Worm (Caenorhabditis elegans) whole organism, midembryonic: ENCODE measurements around the gene srx-62.

ENCODE experiments used
- T22C8.4 ChIP-seq: fragments of 200-800 bp; sonication (Bioruptor generic); IDR thresholded peaks from 2 replicates; pipeline ENCODE4 v1.3.6; 2022; ENCODE audit warnings: missing genetic modification characterization, missing compliant biosample characterization
- cog-1 ChIP-seq: sonication (generic microtip); optimal IDR thresholded peaks from 2 replicates; lab custom pipeline; 2016; ENCODE audit warnings: missing genetic modification characterization, missing compliant biosample characterization
- flt-1 ChIP-seq: fragments of 200-800 bp; sonication (Bioruptor generic); IDR thresholded peaks from 2 replicates; pipeline ENCODE4 v1.3.6; 2022; ENCODE audit warnings: missing genetic modification characterization, missing compliant biosample characterization
- klf-2 ChIP-seq: fragments of 200-800 bp; sonication (Bioruptor generic); conservative IDR thresholded peaks from 2 replicates; pipeline ENCODE4 v1.3.6; 2022; ENCODE audit warnings: missing genetic modification reagents, missing genetic modification characterization, missing compliant biosample characterization
- med-1 ChIP-seq: sonication (generic microtip); optimal IDR thresholded peaks from 2 replicates; lab custom pipeline; 2017; ENCODE audit warnings: missing genetic modification characterization, mild to moderate bottlenecking, missing compliant biosample characterization, antibody characterized with exemption, missing genetic modification reagents; ENCODE audit not compliant: insufficient read depth
- ref-1 ChIP-seq: fragments of 200-800 bp; sonication (Bioruptor generic); conservative IDR thresholded peaks from 2 replicates; pipeline ENCODE4 v1.3.6; 2022; ENCODE audit warnings: missing genetic modification reagents, missing genetic modification characterization, missing compliant biosample characterization
- tab-1 ChIP-seq: fragments of 200-800 bp; sonication (Bioruptor generic); IDR thresholded peaks from 2 replicates; pipeline ENCODE4 v1.3.6; 2022; ENCODE audit warnings: missing genetic modification characterization, missing compliant biosample characterization
- ztf-23 ChIP-seq: fragments of 200-800 bp; sonication (Bioruptor generic); IDR thresholded peaks from 2 replicates; pipeline ENCODE4 v1.3.6; 2022; ENCODE audit warnings: missing genetic modification reagents, missing genetic modification characterization, missing compliant biosample characterization
- ztf-29 ChIP-seq: fragments of 200-800 bp; sonication (Bioruptor generic); IDR thresholded peaks from 2 replicates; pipeline ENCODE4 v1.3.6; 2022; ENCODE audit warnings: missing genetic modification reagents, missing genetic modification characterization, missing compliant biosample characterization

Gene srx-62

DNA sequence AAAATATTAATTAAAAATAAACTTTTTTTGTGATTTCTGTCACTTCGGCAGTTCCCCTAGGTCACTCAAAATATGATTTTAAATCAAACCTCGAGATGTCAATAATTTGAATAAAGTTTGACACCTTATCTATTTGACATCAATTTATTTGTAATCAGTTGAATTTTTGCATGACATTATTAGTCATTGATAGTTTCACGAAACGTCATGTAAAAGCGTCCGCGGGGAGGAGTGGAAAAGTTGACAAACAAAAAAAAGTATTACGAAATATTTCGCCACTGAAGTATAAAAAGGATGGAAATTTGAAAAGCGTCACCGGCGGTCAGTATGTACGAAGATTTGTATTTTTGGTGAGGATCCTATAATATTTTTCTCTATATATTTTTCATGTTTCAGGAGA lies 29.0 kb upstream of the srx-62 start, which contains the start of gene K09D9.1:
TSS of gene K09D9.1 (plus strand) at position 271 of the 400 bp plus-strand sequence.
- TF ChIP-seq tab-1 (GFP tag; lab: Robert Waterston, UW) (no peak), cog-1 (no peak), T22C8.4 (no peak), flt-1 (GFP tag; lab: Robert Waterston, UW) (no peak), ztf-23 (GFP tag; lab: Robert Waterston, UW) (no peak), klf-2 (GFP tag; lab: Robert Waterston, UW) (no peak), ztf-29 (GFP tag; lab: Robert Waterston, UW) (no peak), med-1 (GFP tag; lab: Kevin White, UChicago) (no peak), ref-1 (GFP tag; lab: Robert Waterston, UW) (no peak)

DNA sequence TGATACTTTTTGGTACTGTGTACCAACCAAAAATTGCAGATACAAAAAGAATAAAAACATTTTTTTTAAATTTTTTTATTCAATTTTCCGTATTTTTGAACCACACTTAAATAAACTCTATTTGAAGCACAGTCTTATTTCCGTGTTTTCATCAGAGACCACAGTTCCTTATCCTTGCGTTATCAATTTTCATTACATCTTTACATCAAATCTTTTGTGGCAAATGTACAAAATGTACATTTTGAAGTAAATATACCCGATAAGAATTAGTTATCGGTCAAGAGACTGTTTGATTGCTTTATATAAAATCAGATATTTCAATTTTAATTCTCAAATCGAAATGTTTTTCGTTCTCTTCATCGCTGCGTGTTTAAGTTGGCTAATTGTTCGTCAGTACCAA lies 26.6 kb upstream of the srx-62 start, which contains the start of gene cyp-35A3:
TSS of gene cyp-35A3 (plus strand) at position 301 of the 400 bp plus-strand sequence.
- TF ChIP-seq flt-1 (GFP tag; lab: Robert Waterston, UW) (no peak), ztf-29 (GFP tag; lab: Robert Waterston, UW) (no peak), klf-2 (GFP tag; lab: Robert Waterston, UW) (no peak), T22C8.4 (no peak), tab-1 (GFP tag; lab: Robert Waterston, UW) (no peak), ref-1 (GFP tag; lab: Robert Waterston, UW) (no peak), ztf-23 (GFP tag; lab: Robert Waterston, UW) (no peak), med-1 (GFP tag; lab: Kevin White, UChicago) (no peak), cog-1 (no peak)

DNA sequence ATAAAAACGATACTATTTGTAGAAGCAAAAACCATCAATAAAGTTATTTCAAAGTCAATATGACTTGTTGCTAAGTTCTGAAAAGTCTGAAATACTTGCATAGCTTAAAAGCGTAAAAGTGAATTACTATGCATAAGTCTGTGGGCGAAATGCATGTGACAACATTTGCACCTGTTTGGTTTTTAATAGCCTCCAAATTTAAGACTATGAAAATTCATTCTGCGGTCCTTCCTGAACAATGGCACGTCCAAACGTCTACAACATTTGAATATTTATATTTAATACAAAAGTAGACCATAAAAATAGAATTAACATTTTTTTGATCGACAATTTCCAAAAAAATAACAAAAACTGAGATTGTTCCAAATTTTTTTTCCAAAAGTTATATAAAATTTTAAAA lies 26.0 kb upstream of the srx-62 start, which contains the start of gene K09D9.14:
TSS of gene K09D9.14 (minus strand) at position 101 of the 400 bp plus-strand sequence.
- TF ChIP-seq cog-1 (no peak), klf-2 (GFP tag; lab: Robert Waterston, UW) (no peak), T22C8.4 (no peak), ztf-23 (GFP tag; lab: Robert Waterston, UW) (no peak), med-1 (GFP tag; lab: Kevin White, UChicago) (no peak), ref-1 (GFP tag; lab: Robert Waterston, UW) (no peak), flt-1 (GFP tag; lab: Robert Waterston, UW) (no peak), tab-1 (GFP tag; lab: Robert Waterston, UW) (no peak), ztf-29 (GFP tag; lab: Robert Waterston, UW) (no peak)

DNA sequence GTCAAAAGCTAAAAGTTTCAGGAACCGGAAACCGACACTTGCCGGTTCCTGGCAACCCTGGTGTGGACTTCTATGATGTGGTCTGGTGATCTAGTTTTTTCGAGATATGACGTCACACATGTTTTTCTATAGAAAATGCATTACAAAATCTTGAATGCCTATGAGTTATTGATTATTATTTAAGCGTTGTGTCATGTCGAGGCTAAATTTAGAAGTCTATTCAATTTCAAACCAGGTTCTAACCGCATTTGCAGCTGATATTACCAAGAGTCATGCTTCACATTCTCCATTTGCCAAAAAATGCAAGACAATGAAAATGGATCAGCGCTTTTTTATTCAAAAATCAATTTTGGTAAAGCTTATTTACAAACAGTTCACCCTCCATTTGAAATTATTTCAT lies 23.4 kb upstream of the srx-62 start, which contains the start of gene K09D9.3:
TSS of gene K09D9.3 (plus strand) at position 301 of the 400 bp plus-strand sequence.
- TF ChIP-seq flt-1 (GFP tag; lab: Robert Waterston, UW) (no peak), ztf-29 (GFP tag; lab: Robert Waterston, UW) (no peak), klf-2 (GFP tag; lab: Robert Waterston, UW) (no peak), ref-1 (GFP tag; lab: Robert Waterston, UW) (no peak), tab-1 (GFP tag; lab: Robert Waterston, UW) (no peak), med-1 (GFP tag; lab: Kevin White, UChicago) (no peak), ztf-23 (GFP tag; lab: Robert Waterston, UW) (no peak), T22C8.4 (no peak), cog-1 (no peak)

DNA sequence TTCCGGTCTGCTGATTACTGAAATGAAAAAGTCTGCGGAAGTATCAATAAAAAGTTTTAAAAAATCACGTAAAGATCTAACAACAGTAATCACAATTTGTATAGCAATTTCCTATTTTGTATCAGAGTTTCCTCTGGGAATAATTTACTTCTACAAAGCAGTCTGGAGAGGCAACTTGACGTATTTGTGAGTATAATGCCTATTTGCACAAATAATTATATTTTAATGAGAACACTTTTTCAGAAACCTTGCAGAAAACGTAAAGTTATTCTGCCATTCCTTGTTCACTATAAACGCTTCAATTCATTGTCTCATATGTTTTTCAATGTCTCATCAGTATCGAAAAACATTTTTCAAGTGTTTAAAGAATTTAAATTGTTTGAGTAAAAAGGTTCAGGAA lies 22.9 kb upstream of the srx-62 start:
- TF ChIP-seq ztf-29 (GFP tag; lab: Robert Waterston, UW) (no peak), tab-1 (GFP tag; lab: Robert Waterston, UW) (no peak), klf-2 (GFP tag; lab: Robert Waterston, UW) (no peak), flt-1 (GFP tag; lab: Robert Waterston, UW) (no peak)

DNA sequence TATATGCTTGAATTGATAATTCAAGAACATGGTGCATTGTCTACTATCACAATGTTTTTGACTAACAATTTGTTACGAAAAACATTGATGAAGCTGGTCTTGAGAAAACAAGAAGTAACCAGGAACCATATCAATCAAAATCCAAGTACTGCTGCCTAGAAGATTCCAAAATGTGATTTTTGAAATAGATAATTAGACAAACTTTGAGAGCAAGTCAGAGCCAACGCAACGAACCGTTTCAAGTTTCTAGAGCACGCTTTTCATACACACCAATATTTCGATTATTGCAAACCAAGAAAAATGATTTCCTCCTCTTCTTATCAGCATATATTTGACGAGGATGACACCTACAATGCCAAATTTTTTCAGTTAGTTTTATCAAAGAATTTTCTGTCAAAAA lies 21.0 kb upstream of the srx-62 start, which contains the start of gene srw-89:
TSS of gene srw-89 (plus strand) at position 301 of the 400 bp plus-strand sequence.
- no peak for TF ChIP-seq med-1 (GFP tag; lab: Kevin White, UChicago)
- TF ChIP-seq ztf-23 (GFP tag; lab: Robert Waterston, UW), result no peak
- no peak for TF ChIP-seq T22C8.4
- TF ChIP-seq ref-1 (GFP tag; lab: Robert Waterston, UW), result no peak

DNA sequence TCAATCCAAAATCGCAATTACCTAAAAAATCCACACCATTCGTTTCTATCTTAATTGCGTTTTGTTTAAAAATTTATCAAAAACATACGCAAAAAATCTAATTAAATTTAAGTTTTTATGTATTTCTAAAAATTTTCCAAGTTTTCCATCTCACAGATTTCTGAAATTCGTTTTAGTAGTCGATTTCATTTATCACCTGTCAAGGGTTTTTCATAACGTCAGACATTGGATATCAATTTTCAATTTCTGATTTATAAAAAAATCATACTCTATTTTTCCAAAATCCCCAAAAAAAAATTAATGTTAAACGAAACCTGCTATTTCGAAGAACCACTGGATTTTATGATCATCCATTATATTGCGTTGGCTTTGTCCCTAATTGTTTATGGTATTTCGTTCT lies 14.4 kb upstream of the srx-62 start, which contains the start of gene srh-4:
TSS of gene srh-4 (plus strand) at position 301 of the 400 bp plus-strand sequence.
- no peak for TF ChIP-seq ztf-23 (GFP tag; lab: Robert Waterston, UW)
- no peak for TF ChIP-seq med-1 (GFP tag; lab: Kevin White, UChicago)
- TF ChIP-seq T22C8.4, result no peak
- no peak for TF ChIP-seq tab-1 (GFP tag; lab: Robert Waterston, UW)
- no peak for TF ChIP-seq ztf-29 (GFP tag; lab: Robert Waterston, UW)
- TF ChIP-seq flt-1 (GFP tag; lab: Robert Waterston, UW), result no peak
- TF ChIP-seq klf-2 (GFP tag; lab: Robert Waterston, UW), result no peak
- no peak for TF ChIP-seq cog-1
- no peak for TF ChIP-seq ref-1 (GFP tag; lab: Robert Waterston, UW)

DNA sequence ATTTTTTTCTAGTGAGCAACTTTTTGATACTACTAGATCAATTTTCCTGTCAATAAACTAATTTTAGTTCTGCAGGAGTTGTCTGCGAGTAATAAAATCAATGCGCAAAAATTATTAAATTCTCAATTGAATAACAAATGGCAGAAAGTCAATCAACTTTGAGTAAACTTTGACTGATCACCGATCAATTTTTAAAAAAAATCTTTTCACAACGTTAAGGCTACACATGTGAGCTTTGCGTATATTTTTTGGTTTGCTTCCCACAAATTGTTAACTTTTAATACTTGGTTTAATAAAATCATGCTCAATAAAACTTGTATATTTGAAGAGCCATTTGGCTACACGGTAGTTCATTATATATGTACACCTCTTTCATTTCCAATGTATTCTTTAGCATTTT lies 12.2 kb upstream of the srx-62 start, which contains the start of gene srh-7:
TSS of gene srh-7 (plus strand) at position 301 of the 400 bp plus-strand sequence.
- no peak for TF ChIP-seq ztf-29 (GFP tag; lab: Robert Waterston, UW)
- no peak for TF ChIP-seq klf-2 (GFP tag; lab: Robert Waterston, UW)
- TF ChIP-seq flt-1 (GFP tag; lab: Robert Waterston, UW), result no peak
- TF ChIP-seq T22C8.4, result no peak
- TF ChIP-seq cog-1, result no peak
- no peak for TF ChIP-seq tab-1 (GFP tag; lab: Robert Waterston, UW)
- no peak for TF ChIP-seq ztf-23 (GFP tag; lab: Robert Waterston, UW)
- no peak for TF ChIP-seq ref-1 (GFP tag; lab: Robert Waterston, UW)
- no peak for TF ChIP-seq med-1 (GFP tag; lab: Kevin White, UChicago)

DNA sequence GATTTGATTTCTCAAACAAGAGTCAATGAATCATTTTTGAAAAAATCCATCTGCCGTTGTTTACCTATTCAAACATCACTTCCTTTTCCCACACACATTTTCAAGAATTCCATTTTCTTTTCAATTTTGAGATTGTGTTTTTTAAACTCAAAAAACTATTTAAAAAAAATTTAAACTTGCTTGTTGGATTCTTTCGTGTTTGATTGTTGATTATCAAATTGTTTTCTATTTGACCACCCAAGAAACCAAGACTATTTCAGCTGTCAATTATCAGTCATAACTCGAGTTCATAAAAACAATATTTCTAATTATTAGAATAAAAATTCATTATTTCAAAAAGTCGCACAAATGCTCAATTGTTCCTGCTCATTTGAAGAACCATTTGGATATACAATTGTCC lies 9.5 kb upstream of the srx-62 start, which contains the start of gene srh-8:
TSS of gene srh-8 (plus strand) at position 301 of the 400 bp plus-strand sequence.
- TF ChIP-seq flt-1 (GFP tag; lab: Robert Waterston, UW), result no peak
- no peak for TF ChIP-seq ref-1 (GFP tag; lab: Robert Waterston, UW)
- no peak for TF ChIP-seq T22C8.4
- TF ChIP-seq ztf-29 (GFP tag; lab: Robert Waterston, UW), result no peak
- TF ChIP-seq ztf-23 (GFP tag; lab: Robert Waterston, UW), result no peak
- TF ChIP-seq med-1 (GFP tag; lab: Kevin White, UChicago), result no peak
- no peak for TF ChIP-seq cog-1
- no peak for TF ChIP-seq tab-1 (GFP tag; lab: Robert Waterston, UW)
- no peak for TF ChIP-seq klf-2 (GFP tag; lab: Robert Waterston, UW)
